Worm (Caenorhabditis elegans): ENCODE measurements around the gene K11H3.3.
A peak's percentile ranks its signal among the peaks of the same experiment; 100 is the strongest.

The K11H3.3 gene

DNA sequence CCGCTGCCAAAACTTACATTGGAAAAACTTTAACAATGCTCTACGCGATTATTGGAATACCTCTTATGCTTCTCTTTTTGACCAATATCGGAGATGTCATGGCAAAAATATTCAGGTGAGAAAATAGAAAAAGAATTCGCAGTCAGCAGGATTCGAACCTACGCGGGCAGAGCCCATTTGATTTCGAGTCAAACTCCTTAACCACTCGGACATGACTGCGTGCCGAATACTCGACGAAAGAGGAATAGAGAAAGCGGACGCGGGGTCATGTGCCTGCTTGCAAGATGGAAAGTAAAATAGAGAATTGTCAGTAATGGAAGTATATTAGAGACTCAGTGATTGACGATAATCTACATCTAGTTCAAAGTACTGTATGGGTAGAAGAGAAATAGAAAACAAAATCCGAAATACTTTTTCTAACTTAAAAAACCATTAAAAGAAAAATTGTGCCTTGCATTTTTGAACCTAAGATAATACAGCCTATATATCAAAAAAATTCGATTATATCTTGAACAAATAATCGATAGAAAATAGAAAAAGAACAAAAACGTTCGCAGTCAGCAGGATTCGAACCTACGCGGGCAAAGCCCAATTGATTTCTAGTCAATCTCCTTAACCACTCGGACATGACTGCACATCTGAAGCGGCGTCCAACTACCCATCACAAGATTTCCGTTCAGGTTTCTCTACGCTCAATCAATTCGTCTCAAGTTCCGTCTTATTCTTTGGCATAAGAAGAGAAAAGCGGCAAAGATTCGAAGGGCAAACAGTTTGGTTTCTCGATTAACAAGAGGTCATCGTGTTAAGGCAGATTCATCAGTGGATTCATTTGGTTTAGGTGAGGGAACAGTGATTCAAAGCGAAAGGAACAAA is 10.1 kb downstream of the K11H3.3 start (continued):
- TF ChIP-seq pros-1 (tag; optimal IDR thresholded peaks at IDR 0.05) (no peak), tbx-7 (tag; optimal IDR thresholded peaks at IDR 0.05) (no peak), nfya-1 (tag; optimal IDR thresholded peaks at IDR 0.05) (peak; percentile 58), mec-3 (tag; optimal IDR thresholded peaks at IDR 0.05; ENCODE audit: borderline replicate concordance) (no peak), elt-4 (tag; optimal IDR thresholded peaks at IDR 0.05) (no peak), unc-42 (tag; optimal IDR thresholded peaks at IDR 0.05) (peak; percentile 57), pat-9 (tag; optimal IDR thresholded peaks at IDR 0.05) (peak; percentile 82), fkh-10 (GFP tag; optimal IDR thresholded peaks at IDR 0.05) (no peak), tbx-2 (tag; optimal IDR thresholded peaks at IDR 0.05) (peak; percentile 74), dmd-4 (tag; optimal IDR thresholded peaks at IDR 0.05; ENCODE audit: borderline replicate concordance) (peak; percentile 80), ama-1 (optimal IDR thresholded peaks at IDR 0.05) (no peak), fkh-6 (tag; optimal IDR thresholded peaks at IDR 0.05) (peak; percentile 76), ceh-18 (tag; optimal IDR thresholded peaks at IDR 0.05) (peak; percentile 44), unc-55 (GFP tag; optimal IDR thresholded peaks at IDR 0.05) (no peak), ceh-24 (tag; optimal IDR thresholded peaks at IDR 0.05) (peak; percentile 58), lim-6 (tag; optimal IDR thresholded peaks at IDR 0.05) (peak; percentile 75), pha-2 (tag; optimal IDR thresholded peaks at IDR 0.05) (peak; percentile 86), K09A11.1 (tag; optimal IDR thresholded peaks at IDR 0.05; ENCODE audit: insufficient read depth) (peak; percentile 68), unc-3 (GFP tag; conservative IDR thresholded peaks at IDR 0.05) (peak; percentile 81), unc-3 (tag; optimal IDR thresholded peaks at IDR 0.05) (peak; percentile 82), F13H6.1 (tag; optimal IDR thresholded peaks at IDR 0.05) (peak; percentile 70), gmeb-2 (tag; optimal IDR thresholded peaks at IDR 0.05) (peak; percentile 81), C08G9.2 (tag; optimal IDR thresholded peaks at IDR 0.05) (peak; percentile 63), ztf-16 (tag; optimal IDR thresholded peaks at IDR 0.05) (peak; percentile 85), ceh-31 (tag; optimal IDR thresholded peaks at IDR 0.05) (peak; percentile 73), nhr-232 (tag; optimal IDR thresholded peaks at IDR 0.05) (peak; percentile 85), ceh-9 (tag; optimal IDR thresholded peaks at IDR 0.05) (peak; percentile 70), ceh-6 (GFP tag; optimal IDR thresholded peaks at IDR 0.05) (peak; percentile 82), ceh-45 (GFP tag; IDR thresholded peaks at IDR 0.05) (peak; percentile 75), ceh-48 (tag; optimal IDR thresholded peaks at IDR 0.05) (peak; percentile 74), pha-4 (tag; optimal IDR thresholded peaks at IDR 0.05) (no peak), ceh-2 (tag; optimal IDR thresholded peaks at IDR 0.05) (peak; percentile 65), pax-1 (tag; optimal IDR thresholded peaks at IDR 0.05) (no peak), nhr-11 (tag; optimal IDR thresholded peaks at IDR 0.05) (no peak), hlh-6 (tag; optimal IDR thresholded peaks at IDR 0.05) (peak; percentile 80), npax-4 (tag; optimal IDR thresholded peaks at IDR 0.05) (peak; percentile 42), sox-4 (tag; optimal IDR thresholded peaks at IDR 0.05) (peak; percentile 86), ceh-22 (tag; optimal IDR thresholded peaks at IDR 0.05) (no peak)

DNA sequence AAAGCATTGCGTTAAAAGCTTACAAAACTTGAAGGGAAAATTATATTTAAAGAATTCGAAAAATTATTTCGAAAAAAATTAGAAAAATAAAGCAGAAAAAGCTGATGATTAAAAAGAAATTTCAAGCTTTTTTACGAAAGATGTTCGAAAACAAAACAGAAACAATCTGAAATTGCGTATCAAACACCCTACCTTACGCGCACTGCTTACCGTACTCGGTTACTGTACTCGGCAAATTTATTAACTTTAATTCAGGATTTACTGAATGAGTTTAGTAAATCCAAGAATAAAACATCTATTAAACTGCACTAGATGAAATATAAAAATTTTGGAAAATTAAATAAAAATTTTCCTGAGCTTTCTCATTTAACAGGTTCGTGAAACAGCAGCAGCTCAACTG is 10.8 kb downstream of the K11H3.3 start:
- TF ChIP-seq nhr-232 (tag; optimal IDR thresholded peaks at IDR 0.05) (no peak), hlh-8 (tag; optimal IDR thresholded peaks at IDR 0.05) (no peak), ahr-1 (tag; optimal IDR thresholded peaks at IDR 0.05) (no peak), zip-5 (tag; optimal IDR thresholded peaks at IDR 0.05) (no peak), nfya-1 (tag; optimal IDR thresholded peaks at IDR 0.05) (no peak), gmeb-2 (tag; optimal IDR thresholded peaks at IDR 0.05) (no peak), K09A11.1 (tag; optimal IDR thresholded peaks at IDR 0.05; ENCODE audit: insufficient read depth) (no peak), ceh-19 (GFP tag; optimal IDR thresholded peaks at IDR 0.05) (no peak), hlh-15 (tag; optimal IDR thresholded peaks at IDR 0.05) (no peak), sox-2 (GFP tag; IDR thresholded peaks at IDR 0.05) (no peak), hlh-6 (tag; optimal IDR thresholded peaks at IDR 0.05) (no peak), hlh-13 (GFP tag; optimal IDR thresholded peaks at IDR 0.05) (no peak), madf-2 (tag; optimal IDR thresholded peaks at IDR 0.05) (no peak), K02D7.2 (tag; optimal IDR thresholded peaks at IDR 0.05) (no peak)

All from whole organism, late embryonic.